Worm (Caenorhabditis elegans): ENCODE data around the gene snx-1.

Gene snx-1

DNA sequence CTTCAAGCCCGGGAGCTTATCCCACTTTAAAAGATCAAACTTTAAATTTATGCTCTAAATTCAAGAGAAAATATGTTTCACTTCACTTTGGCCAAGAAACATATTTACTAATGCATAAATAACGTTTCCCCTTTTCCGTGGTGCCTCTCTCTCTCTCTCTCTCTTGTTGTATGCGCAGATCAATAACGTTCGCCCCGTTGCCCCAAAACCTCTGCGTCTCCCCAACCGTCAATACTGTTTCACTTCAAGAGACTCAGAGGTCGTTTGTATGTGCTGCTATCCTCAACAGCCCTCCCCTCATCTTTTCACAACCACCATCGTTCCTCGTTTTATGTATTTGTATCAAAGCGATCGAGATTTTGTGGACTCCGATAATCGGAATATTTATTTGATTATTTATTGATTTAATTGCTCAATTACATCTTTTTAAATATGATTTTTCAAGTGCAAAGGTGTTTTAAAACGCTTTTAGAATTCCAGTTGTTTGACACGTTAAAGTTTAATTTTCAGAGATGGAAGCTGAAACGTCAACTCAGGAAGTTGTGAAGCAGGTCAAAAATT, 25.0 kb upstream of the snx-1 start, which contains the start of gene ife-4 (continued):
- TF ChIP-seq zag-1 (tag; optimal IDR thresholded peaks at IDR 0.05), result no peak
- peak; percentile 20 for TF ChIP-seq nhr-47 (tag; optimal IDR thresholded peaks at IDR 0.05)
- no peak for TF ChIP-seq zip-4 (GFP tag; optimal IDR thresholded peaks at IDR 0.05)
- TF ChIP-seq fos-1 (tag; optimal IDR thresholded peaks at IDR 0.05), result no peak
- TF ChIP-seq egl-13 (tag; optimal IDR thresholded peaks at IDR 0.05), result peak; percentile 35
- no peak for TF ChIP-seq ces-1 (GFP tag; optimal IDR thresholded peaks at IDR 0.05)
- peak; percentile 28 for TF ChIP-seq lir-3 (tag; optimal IDR thresholded peaks at IDR 0.05; ENCODE audit: poor library complexity)
- TF ChIP-seq nhr-28 (tag; optimal IDR thresholded peaks at IDR 0.05), result no peak
- peak; percentile 14 for TF ChIP-seq tbx-2 (tag; optimal IDR thresholded peaks at IDR 0.05)
- TF ChIP-seq sptf-1 (tag; optimal IDR thresholded peaks at IDR 0.05), result no peak
- TF ChIP-seq elt-3 (tag; optimal IDR thresholded peaks at IDR 0.05), result no peak
- TF ChIP-seq fkh-8 (tag; optimal IDR thresholded peaks at IDR 0.05), result peak; percentile 7
- TF ChIP-seq mep-1 (tag; optimal IDR thresholded peaks at IDR 0.05), result peak; percentile 76

- no peak for TF ChIP-seq unc-98 (GFP tag; IDR thresholded peaks at IDR 0.05)
- no peak for TF ChIP-seq elt-2 (tag; optimal IDR thresholded peaks at IDR 0.05)
- TF ChIP-seq mef-2 (tag; optimal IDR thresholded peaks at IDR 0.05), result no peak
- TF ChIP-seq fkh-4 (tag; optimal IDR thresholded peaks at IDR 0.05; ENCODE audit: borderline replicate concordance), result no peak
- TF ChIP-seq dsc-1 (tag; optimal IDR thresholded peaks at IDR 0.05), result no peak
- TF ChIP-seq nhr-28 (tag; optimal IDR thresholded peaks at IDR 0.05), result no peak
- no peak for TF ChIP-seq F16B12.6 (tag; optimal IDR thresholded peaks at IDR 0.05)
- TF ChIP-seq ceh-82 (tag; optimal IDR thresholded peaks at IDR 0.05), result no peak
- TF ChIP-seq nhr-71 (tag; optimal IDR thresholded peaks at IDR 0.05), result no peak
- TF ChIP-seq ceh-8 (GFP tag; optimal IDR thresholded peaks at IDR 0.05), result no peak
- no peak for TF ChIP-seq efl-1 (optimal IDR thresholded peaks at IDR 0.05)
- no peak for TF ChIP-seq efl-1 (GFP tag; optimal IDR thresholded peaks at IDR 0.05 in 1 of 2)
- TF ChIP-seq lir-3 (tag; optimal IDR thresholded peaks at IDR 0.05; ENCODE audit: poor library complexity), result no peak
Observed at ce11 chrX:1107758-1108157, 21.0 kb upstream of the snx-1 start, which contains the start of gene C05D9.4. Gene C05D9.4, plus strand, starts transcription at chrX:1108058.

ce11 chrX:1108874-1109273, 19.9 kb upstream of the snx-1 start:
- peak in 1 of 2 experiments; percentile 11 for TF ChIP-seq lsy-2 (tag; optimal IDR thresholded peaks at IDR 0.05)
- peak; percentile 24 for TF ChIP-seq unc-130 (tag; optimal IDR thresholded peaks at IDR 0.05)
- no peak for TF ChIP-seq efl-1 (optimal IDR thresholded peaks at IDR 0.05)
- TF ChIP-seq efl-1 (GFP tag; optimal IDR thresholded peaks at IDR 0.05 in 1 of 2), result peak in 1 of 2 experiments; percentile 61
- peak; percentile 74 for TF ChIP-seq lin-39 (tag; optimal IDR thresholded peaks at IDR 0.05)
- TF ChIP-seq zip-4 (GFP tag; optimal IDR thresholded peaks at IDR 0.05), result no peak
- TF ChIP-seq nhr-11 (tag; optimal IDR thresholded peaks at IDR 0.05), result no peak
- no peak for TF ChIP-seq dsc-1 (tag; optimal IDR thresholded peaks at IDR 0.05)
- peak; percentile 94 for TF ChIP-seq rnt-1 (tag; optimal IDR thresholded peaks at IDR 0.05)
- peak; percentile 7 for TF ChIP-seq snu-23 (GFP tag; optimal IDR thresholded peaks at IDR 0.05)
- no peak for TF ChIP-seq mef-2 (tag; optimal IDR thresholded peaks at IDR 0.05)
- TF ChIP-seq fkh-8 (tag; optimal IDR thresholded peaks at IDR 0.05), result no peak
- peak; percentile 71 for TF ChIP-seq lin-14 (GFP tag; optimal IDR thresholded peaks at IDR 0.05)
- TF ChIP-seq nhr-71 (tag; optimal IDR thresholded peaks at IDR 0.05), result peak; percentile 44
- TF ChIP-seq ceh-8 (GFP tag; optimal IDR thresholded peaks at IDR 0.05), result no peak
- TF ChIP-seq tbx-2 (tag; optimal IDR thresholded peaks at IDR 0.05), result no peak

ce11 chrX:1110723-1111122, 18.1 kb upstream of the snx-1 start:
- no peak for TF ChIP-seq snu-23 (GFP tag; optimal IDR thresholded peaks at IDR 0.05)
- peak; percentile 38 for TF ChIP-seq nhr-71 (tag; optimal IDR thresholded peaks at IDR 0.05)
- TF ChIP-seq vab-15 (tag; optimal IDR thresholded peaks at IDR 0.05), result no peak
- TF ChIP-seq dpl-1 (GFP tag; optimal IDR thresholded peaks at IDR 0.05), result no peak
- TF ChIP-seq pax-3 (tag; optimal IDR thresholded peaks at IDR 0.05), result no peak
- peak; percentile 51 for TF ChIP-seq lin-14 (GFP tag; optimal IDR thresholded peaks at IDR 0.05)
- TF ChIP-seq rnt-1 (tag; optimal IDR thresholded peaks at IDR 0.05), result peak; percentile 55
- no peak for TF ChIP-seq fkh-4 (tag; optimal IDR thresholded peaks at IDR 0.05; ENCODE audit: borderline replicate concordance)
